Fruit fly (Drosophila melanogaster) whole organism, prepupa: Measurements from ENCODE around the gene Muc4B.
A peak's percentile ranks its signal among the peaks of the same experiment; 100 is the strongest.

Experiments
- CG10669 ChIP-seq: fragments of 200-800 bp; sonication (Bioruptor generic); optimal IDR thresholded peaks from 3 replicates; lab custom pipeline; 2018; ENCODE audit warnings: missing biosample characterization, mild to moderate bottlenecking, missing genetic modification characterization, moderate library complexity
- CG11294 ChIP-seq: fragments of 200-800 bp; sonication (Bioruptor generic); IDR thresholded peaks from 2 replicates; pipeline ENCODE4 v1.3.6; 2022; ENCODE audit warnings: missing biosample characterization, missing genetic modification characterization
- CG11762 ChIP-seq: fragments of 200-800 bp; sonication (Bioruptor generic); optimal IDR thresholded peaks from 3 replicates; lab custom pipeline; 2016; ENCODE audit warnings: missing biosample characterization, missing genetic modification characterization; ENCODE audit not compliant: insufficient read depth
- CG11902 ChIP-seq: fragments of 200-800 bp; sonication (Bioruptor generic); optimal IDR thresholded peaks from 3 replicates; lab custom pipeline; 2016; ENCODE audit warnings: missing biosample characterization, missing genetic modification characterization
- CG15336 ChIP-seq: fragments of 200-800 bp; sonication (Bioruptor generic); IDR thresholded peaks from 2 replicates; pipeline ENCODE4 v1.3.6; 2022; ENCODE audit warnings: missing biosample characterization, missing genetic modification characterization
- CG1621 ChIP-seq: fragments of 200-800 bp; sonication (Bioruptor generic); optimal IDR thresholded peaks from 3 replicates; lab custom pipeline; 2018; ENCODE audit warnings: missing biosample characterization, mild to moderate bottlenecking, missing genetic modification characterization
- CG16779 ChIP-seq: fragments of 200-800 bp; sonication (Bioruptor generic); optimal IDR thresholded peaks from 3 replicates; lab custom pipeline; 2017; ENCODE audit warnings: missing biosample characterization, mild to moderate bottlenecking, missing genetic modification characterization
- CG3032 ChIP-seq: fragments of 200-800 bp; optimal IDR thresholded peaks from 2 replicates; lab custom pipeline; 2019; ENCODE audit warnings: missing biosample characterization, mild to moderate bottlenecking, missing genetic modification characterization, moderate library complexity
- CG31627 ChIP-seq: fragments of 200-800 bp; sonication (Bioruptor generic); optimal IDR thresholded peaks from 3 replicates; lab custom pipeline; 2016; ENCODE audit warnings: missing biosample characterization, missing genetic modification characterization
- CG3919 ChIP-seq: fragments of 200-800 bp; sonication (Bioruptor generic); optimal IDR thresholded peaks from 3 replicates; lab custom pipeline; 2016; ENCODE audit warnings: missing biosample characterization, missing genetic modification characterization
- CG6163 ChIP-seq: fragments of 200-800 bp; sonication (Bioruptor generic); IDR thresholded peaks from 3 replicates; pipeline ENCODE4 v1.3.6; 2022; ENCODE audit warnings: missing biosample characterization, missing genetic modification characterization
- CG6276 ChIP-seq: fragments of 200-800 bp; sonication (Bioruptor generic); optimal IDR thresholded peaks from 2 replicates; lab custom pipeline; 2017; ENCODE audit warnings: missing biosample characterization, mild to moderate bottlenecking, missing genetic modification characterization
- CG6792 ChIP-seq: fragments of 200-800 bp; sonication (Bioruptor generic); optimal IDR thresholded peaks from 3 replicates; lab custom pipeline; 2016; ENCODE audit warnings: missing biosample characterization, missing genetic modification characterization
- CG6808 ChIP-seq: fragments of 200-800 bp; sonication (Bioruptor generic); optimal IDR thresholded peaks from 3 replicates; lab custom pipeline; 2017; ENCODE audit warnings: missing biosample characterization, missing genetic modification characterization, mild to moderate bottlenecking, moderate library complexity, missing genetic modification reagents
- CG6854 ChIP-seq: fragments of 200-800 bp; sonication (Bioruptor generic); optimal IDR thresholded peaks from 2 replicates; lab custom pipeline; 2017; ENCODE audit warnings: missing biosample characterization, mild to moderate bottlenecking, missing genetic modification characterization
- CG8119 ChIP-seq: fragments of 200-800 bp; sonication (Bioruptor generic); IDR thresholded peaks from 3 replicates; pipeline ENCODE4 v1.3.6; 2022; ENCODE audit warnings: missing biosample characterization, missing genetic modification characterization
- CG8319 ChIP-seq: fragments of 200-800 bp; sonication (Bioruptor generic); optimal IDR thresholded peaks from 3 replicates; lab custom pipeline; 2016; ENCODE audit warnings: missing biosample characterization, missing genetic modification characterization
- CG9139 ChIP-seq: fragments of 200-800 bp; sonication (Bioruptor generic); optimal IDR thresholded peaks from 3 replicates; lab custom pipeline; 2017; ENCODE audit warnings: missing biosample characterization, mild to moderate bottlenecking, missing genetic modification characterization
- Ets96B ChIP-seq: fragments of 200-800 bp; optimal IDR thresholded peaks from 2 replicates; lab custom pipeline; 2019; ENCODE audit warnings: missing biosample characterization, mild to moderate bottlenecking, missing genetic modification characterization, moderate library complexity
- Gug ChIP-seq: fragments of 200-800 bp; sonication (Bioruptor generic); IDR thresholded peaks from 2 replicates; pipeline ENCODE4 v1.3.6; 2022; ENCODE audit warnings: missing biosample characterization, missing genetic modification characterization
- Hr39 ChIP-seq: fragments of 200-800 bp; sonication (Bioruptor generic); optimal IDR thresholded peaks from 2 replicates; lab custom pipeline; 2016; ENCODE audit warnings: missing biosample characterization, missing genetic modification characterization
- Hr4 ChIP-seq: fragments of 200-800 bp; sonication (Bioruptor generic); optimal IDR thresholded peaks from 3 replicates; lab custom pipeline; 2016; ENCODE audit warnings: missing biosample characterization, missing genetic modification characterization
- Lpt ChIP-seq: fragments of 200-800 bp; sonication (Bioruptor generic); optimal IDR thresholded peaks from 3 replicates; lab custom pipeline; 2016; ENCODE audit warnings: missing biosample characterization, missing genetic modification characterization
- Met ChIP-seq: fragments of 200-800 bp; sonication (Bioruptor generic); optimal IDR thresholded peaks from 3 replicates; lab custom pipeline; 2016; ENCODE audit warnings: missing biosample characterization, missing genetic modification characterization
- OdsH ChIP-seq: fragments of 200-800 bp; sonication (Bioruptor generic); optimal IDR thresholded peaks from 3 replicates; lab custom pipeline; 2016; ENCODE audit warnings: missing biosample characterization, missing genetic modification characterization
- Sox14 ChIP-seq: fragments of 200-800 bp; sonication (Bioruptor generic); optimal IDR thresholded peaks from 3 replicates; lab custom pipeline; 2016; ENCODE audit warnings: missing biosample characterization, missing genetic modification characterization
- achi ChIP-seq: fragments of 200-800 bp; sonication (Bioruptor generic); optimal IDR thresholded peaks from 3 replicates; lab custom pipeline; 2016; ENCODE audit warnings: missing biosample characterization, missing genetic modification characterization
- dsx ChIP-seq: fragments of 200-800 bp; optimal IDR thresholded peaks from 3 replicates; lab custom pipeline; 2019; ENCODE audit warnings: missing biosample characterization, mild to moderate bottlenecking, missing genetic modification characterization, moderate library complexity; ENCODE audit not compliant: poor library complexity, severe bottlenecking
- eg ChIP-seq: fragments of 200-800 bp; sonication (Bioruptor generic); IDR thresholded peaks from 3 replicates; pipeline ENCODE4 v1.3.6; 2022; ENCODE audit warnings: missing biosample characterization, missing genetic modification characterization
- esn ChIP-seq: fragments of 200-800 bp; sonication (Bioruptor generic); optimal IDR thresholded peaks from 2 replicates; lab custom pipeline; 2016; ENCODE audit warnings: missing biosample characterization, mild to moderate bottlenecking, missing genetic modification characterization, moderate library complexity
- fd59A ChIP-seq: fragments of 200-800 bp; sonication (Bioruptor generic); optimal IDR thresholded peaks from 2 replicates; lab custom pipeline; 2017; ENCODE audit warnings: missing biosample characterization, mild to moderate bottlenecking, missing genetic modification characterization, missing genetic modification reagents
- fd85E ChIP-seq: fragments of 200-800 bp; sonication (Bioruptor generic); optimal IDR thresholded peaks from 3 replicates; lab custom pipeline; 2016; ENCODE audit warnings: missing biosample characterization, missing genetic modification characterization
- fkh ChIP-seq: fragments of 200-800 bp; sonication (Bioruptor generic); optimal IDR thresholded peaks from 3 replicates; lab custom pipeline; 2017; ENCODE audit warnings: missing biosample characterization, mild to moderate bottlenecking, missing genetic modification characterization, moderate library complexity
- net ChIP-seq: fragments of 200-800 bp; sonication (Bioruptor generic); optimal IDR thresholded peaks from 3 replicates; lab custom pipeline; 2016; ENCODE audit warnings: missing biosample characterization, missing genetic modification characterization
- topi ChIP-seq: fragments of 200-800 bp; sonication (Bioruptor generic); optimal IDR thresholded peaks from 3 replicates; lab custom pipeline; 2016; ENCODE audit warnings: missing biosample characterization, missing genetic modification characterization

Muc4B gene

dm6 chrX:4262661-4263060, 16.7 kb upstream of the Muc4B start (continued):
- TF ChIP-seq CG1621 (tag; lab: Kevin White, UChicago) (peak; percentile 39), CG6792 (peak; percentile 34), OdsH (GFP tag; lab: Kevin White, UChicago) (peak; percentile 34), CG11294 (GFP tag; lab: Robert Waterston, UW) (no peak), Hr4 (peak; percentile 45), CG6808 (GFP tag; lab: Kevin White, UChicago) (peak; percentile 34), Ets96B (tag; lab: Kevin White, UChicago) (peak; percentile 42)
- TF ChIP-seq, all 60 proteins: peak for 39

- TF ChIP-seq topi (no peak), eg (GFP tag; lab: Robert Waterston, UW) (no peak), CG1621 (tag; lab: Kevin White, UChicago) (no peak), CG6792 (no peak), Lpt (GFP tag; lab: Kevin White, UChicago) (no peak), CG8319 (GFP tag; lab: Kevin White, UChicago) (no peak), CG11762 (GFP tag; lab: Kevin White, UChicago) (no peak), CG10669 (GFP tag; lab: Kevin White, UChicago) (no peak), fd85E (GFP tag; lab: Kevin White, UChicago) (no peak)
Observed at dm6 chrX:4252690-4253089, 6.8 kb upstream of the Muc4B start, which contains the start of gene CG15576. Gene CG15576 (minus strand): TSS chrX:4252790.

dm6 chrX:4248077-4248476, 2.1 kb upstream of the Muc4B start, which contains the start of gene CG43135:
Gene CG43135 (plus strand): TSS chrX:4248377.
- no peak for TF ChIP-seq Hr39
- TF ChIP-seq, all 60 proteins: peak for 0

dm6 chrX:4247013-4247412, 1.1 kb upstream of the Muc4B start, which contains the start of gene CG43134:
Gene CG43134 (plus strand): TSS chrX:4247313.
- TF ChIP-seq esn, result no peak
- no peak for TF ChIP-seq CG6808 (GFP tag; lab: Kevin White, UChicago)
- no peak for TF ChIP-seq CG10669 (GFP tag; lab: Kevin White, UChicago)
- no peak for TF ChIP-seq CG6854 (GFP tag; lab: Kevin White, UChicago)
- no peak for TF ChIP-seq achi (GFP tag; lab: Kevin White, UChicago)
- TF ChIP-seq CG6276 (GFP tag; lab: Kevin White, UChicago), result no peak
- TF ChIP-seq CG6163 (GFP tag; lab: Robert Waterston, UW), result no peak
- TF ChIP-seq CG9139, result no peak
- no peak for TF ChIP-seq Gug
- TF ChIP-seq net, result no peak
- no peak for TF ChIP-seq Sox14 (GFP tag; lab: Kevin White, UChicago)
- no peak for TF ChIP-seq CG8119 (GFP tag; lab: Robert Waterston, UW)
- TF ChIP-seq fd59A (GFP tag; lab: Kevin White, UChicago), result no peak
- no peak for TF ChIP-seq Met (GFP tag; lab: Kevin White, UChicago)
- TF ChIP-seq CG31627 (GFP tag; lab: Kevin White, UChicago), result no peak

dm6 chrX:4242726-4243125, 3.2 kb downstream of the Muc4B start, which contains the start of gene Femcoat:
Gene Femcoat (minus strand): TSS chrX:4242826.
- no peak for TF ChIP-seq OdsH (GFP tag; lab: Kevin White, UChicago)
- no peak for TF ChIP-seq topi
- no peak for TF ChIP-seq achi (GFP tag; lab: Kevin White, UChicago)
- no peak for TF ChIP-seq CG6163 (GFP tag; lab: Robert Waterston, UW)
- no peak for TF ChIP-seq dsx (GFP tag; lab: Kevin White, UChicago)
- no peak for TF ChIP-seq CG3919 (GFP tag; lab: Kevin White, UChicago)
- no peak for TF ChIP-seq CG16779 (tag; lab: Kevin White, UChicago)
- no peak for TF ChIP-seq CG3032 (tag; lab: Kevin White, UChicago)
- no peak for TF ChIP-seq CG11902
- TF ChIP-seq CG15336 (GFP tag; lab: Robert Waterston, UW), result no peak
- TF ChIP-seq fkh, result no peak
- no peak for TF ChIP-seq CG6854 (GFP tag; lab: Kevin White, UChicago)
- TF ChIP-seq Met (GFP tag; lab: Kevin White, UChicago), result no peak
- TF ChIP-seq, all 60 proteins: peak for 0
